Fruit fly (Drosophila melanogaster): ENCODE results near the gene Gba1b.
A peak's percentile ranks its signal among the peaks of the same experiment; 100 is the strongest.

Gba1b gene

DNA sequence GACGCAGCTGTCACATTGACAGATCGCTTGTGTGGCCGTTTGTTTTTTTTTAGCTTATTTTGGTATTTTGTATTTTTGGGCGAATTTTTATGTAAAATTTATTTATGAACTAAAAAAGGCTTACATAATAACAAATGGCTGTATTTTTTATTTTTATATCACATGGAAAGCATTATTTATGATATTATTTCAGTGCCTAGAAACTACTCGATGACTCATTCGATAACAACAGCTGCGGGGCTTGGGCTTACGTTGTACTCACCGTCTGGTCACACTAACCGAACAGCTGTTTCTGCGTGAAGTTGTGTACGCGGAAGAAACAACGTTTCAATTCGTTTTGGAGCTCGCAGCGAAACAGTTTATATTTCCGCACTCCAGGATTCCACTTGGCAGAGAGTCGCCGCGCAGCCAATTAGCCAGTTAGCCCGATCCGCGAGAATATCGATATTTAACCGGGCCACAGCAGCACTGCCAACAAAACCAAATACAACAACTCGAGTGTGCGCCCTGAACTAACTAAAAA lies 28.4 kb downstream of the Gba1b start, which contains the start of the genes Hmgcr and Rpn9 (continued):
- TF ChIP-seq Xbp1 (GFP tag; optimal IDR thresholded peaks at IDR 0.05): peak; percentile 12
- TF ChIP-seq dan (GFP tag; IDR thresholded peaks at IDR 0.05): no peak
- TF ChIP-seq CG14050 (GFP tag; IDR thresholded peaks at IDR 0.05): no peak
- TF ChIP-seq Dref (GFP tag; IDR thresholded peaks at IDR 0.05): no peak; the same call in 1 of the 2 replicates
- TF ChIP-seq CG4820 (GFP tag; optimal IDR thresholded peaks at IDR 0.05): no peak
- TF ChIP-seq Hr39 (optimal IDR thresholded peaks at IDR 0.05): no peak
- no peak for TF ChIP-seq Dad (GFP tag; optimal IDR thresholded peaks at IDR 0.05)
- TF ChIP-seq Six4 (GFP tag; optimal IDR thresholded peaks at IDR 0.05): no peak
- peak; percentile 41 for TF ChIP-seq CG4617 (GFP tag; optimal IDR thresholded peaks at IDR 0.05; ENCODE audit: borderline replicate concordance)
- TF ChIP-seq run (tag; optimal IDR thresholded peaks at IDR 0.05): no peak
- no peak for TF ChIP-seq sqz (GFP tag; optimal IDR thresholded peaks at IDR 0.05)
- no peak for TF ChIP-seq CG1233 (GFP tag; optimal IDR thresholded peaks at IDR 0.05)
- no peak for TF ChIP-seq CG11398 (GFP tag; optimal IDR thresholded peaks at IDR 0.05)
- TF ChIP-seq CG1529 (GFP tag; optimal IDR thresholded peaks at IDR 0.05): no peak
- no peak for TF ChIP-seq CG4854 (GFP tag; optimal IDR thresholded peaks at IDR 0.05)
- TF ChIP-seq CG1603 (tag; optimal IDR thresholded peaks at IDR 0.05): peak; percentile 58
- TF ChIP-seq CG3163 (GFP tag; optimal IDR thresholded peaks at IDR 0.05): no peak
- TF ChIP-seq Elba2 (GFP tag; optimal IDR thresholded peaks at IDR 0.05): no peak
- TF ChIP-seq CG31441 (GFP tag; IDR thresholded peaks at IDR 0.05): peak; percentile 42
- no peak for TF ChIP-seq CG8388 (GFP tag; optimal IDR thresholded peaks at IDR 0.05)
- no peak for TF ChIP-seq dati (GFP tag; IDR thresholded peaks at IDR 0.05)
- no peak for TF ChIP-seq CG12744 (GFP tag; optimal IDR thresholded peaks at IDR 0.05)
- TF ChIP-seq CG2875 (GFP tag; optimal IDR thresholded peaks at IDR 0.05): no peak
- no peak for TF ChIP-seq Spps (tag; optimal IDR thresholded peaks at IDR 0.05)
- no peak for TF ChIP-seq GATAe (GFP tag; conservative IDR thresholded peaks at IDR 0.05)
- TF ChIP-seq CG2116 (GFP tag; optimal IDR thresholded peaks at IDR 0.05): peak; percentile 72
- TF ChIP-seq D19B (GFP tag; optimal IDR thresholded peaks at IDR 0.05): no peak
- TF ChIP-seq bab2 (GFP tag; optimal IDR thresholded peaks at IDR 0.05): no peak
- peak; percentile 20 for TF ChIP-seq CG30020 (tag; optimal IDR thresholded peaks at IDR 0.05)
- TF ChIP-seq CG34224 (GFP tag; IDR thresholded peaks at IDR 0.05; ENCODE audit: partially characterized antibody): peak; percentile 38; the same call in 1 of the 3 replicates
- peak; percentile 77 for TF ChIP-seq CG14710 (tag; optimal IDR thresholded peaks at IDR 0.05)
- TF ChIP-seq CG12219 (GFP tag; optimal IDR thresholded peaks at IDR 0.05): no peak
- no peak for TF ChIP-seq pros (GFP tag; optimal IDR thresholded peaks at IDR 0.05)
- TF ChIP-seq Poxn (GFP tag; IDR thresholded peaks at IDR 0.05): no peak
- TF ChIP-seq gfzf (GFP tag; optimal IDR thresholded peaks at IDR 0.05): peak; percentile 93
- TF ChIP-seq CG33213 (GFP tag; optimal IDR thresholded peaks at IDR 0.05): peak; percentile 15
- no peak for TF ChIP-seq seq (GFP tag; IDR thresholded peaks at IDR 0.05)
- TF ChIP-seq grn (GFP tag; optimal IDR thresholded peaks at IDR 0.05): no peak
- no peak for TF ChIP-seq CG14965 (GFP tag; optimal IDR thresholded peaks at IDR 0.05; ENCODE audit: borderline replicate concordance)
- TF ChIP-seq Hr51 (GFP tag; optimal IDR thresholded peaks at IDR 0.05): peak in 1 of 2 experiments; percentile 11
- peak; percentile 53 for TF ChIP-seq CHES-1-like (GFP tag; optimal IDR thresholded peaks at IDR 0.05)
- TF ChIP-seq CG3726 (GFP tag; IDR thresholded peaks at IDR 0.05): no peak
- TF ChIP-seq Bdp1 (GFP tag; optimal IDR thresholded peaks at IDR 0.05): peak; percentile 20
- no peak for TF ChIP-seq schlank (tag; optimal IDR thresholded peaks at IDR 0.05)
- peak; percentile 73 for TF ChIP-seq MBD-R2 (GFP tag; IDR thresholded peaks at IDR 0.05)
- TF ChIP-seq BtbVII (GFP tag; optimal IDR thresholded peaks at IDR 0.05): peak; percentile 37
- peak; percentile 38 for TF ChIP-seq CrebB (tag; optimal IDR thresholded peaks at IDR 0.05)
- 0 out of 2 replicates have a peak, but pooled peaks have one; percentile 9 for TF ChIP-seq CG3847 (GFP tag; IDR thresholded peaks at IDR 0.05)
- no peak for TF ChIP-seq CG13123 (GFP tag; optimal IDR thresholded peaks at IDR 0.05)
- no peak for TF ChIP-seq HmgD (GFP tag; optimal IDR thresholded peaks at IDR 0.05)
- no peak for TF ChIP-seq ato (GFP tag; IDR thresholded peaks at IDR 0.05; ENCODE audit: partially characterized antibody)
